Fruit fly (Drosophila melanogaster) whole organism, embryonic: ENCODE data around the gene Pfdn2.
A peak's percentile ranks its signal among the peaks of the same experiment; 100 is the strongest.

Experiments used
- Adf1 ChIP-seq: fragments of 200-800 bp; sonication (Bioruptor generic); IDR thresholded peaks from 2 replicates; pipeline ENCODE4 v1.3.6; 2022; ENCODE audit warnings: missing biosample characterization, missing genetic modification characterization
- Aef1 ChIP-seq: fragments of 200-800 bp; sonication (Bioruptor generic); IDR thresholded peaks from 3 replicates; pipeline ENCODE4 v1.3.6; 2022; ENCODE audit warnings: missing biosample characterization, missing genetic modification characterization
- Bteb2 ChIP-seq: fragments of 200-800 bp; sonication (Bioruptor generic); optimal IDR thresholded peaks from 2 replicates; lab custom pipeline; 2016; ENCODE audit warnings: missing biosample characterization, missing genetic modification characterization
- CG10543 ChIP-seq: fragments of 200-800 bp; sonication (Bioruptor generic); optimal IDR thresholded peaks from 3 replicates; lab custom pipeline; 2017; ENCODE audit warnings: missing biosample characterization, mild to moderate bottlenecking, missing genetic modification characterization, moderate library complexity
- CG10979 ChIP-seq: fragments of 200-800 bp; sonication (Bioruptor generic); optimal IDR thresholded peaks from 2 replicates; lab custom pipeline; 2018; ENCODE audit warnings: missing biosample characterization, mild to moderate bottlenecking, missing genetic modification characterization, moderate library complexity
- CG11247 ChIP-seq: fragments of 200-800 bp; sonication (Bioruptor generic); IDR thresholded peaks from 2 replicates; pipeline ENCODE4 v1.3.6; 2022; ENCODE audit warnings: missing biosample characterization, missing genetic modification characterization
- CG11398 ChIP-seq: fragments of 200-800 bp; sonication (Bioruptor generic); optimal IDR thresholded peaks from 2 replicates; lab custom pipeline; 2016; ENCODE audit warnings: missing biosample characterization, missing genetic modification characterization
- CG12155 ChIP-seq: fragments of 200-800 bp; sonication (Bioruptor generic); optimal IDR thresholded peaks from 3 replicates; lab custom pipeline; 2016; ENCODE audit warnings: missing biosample characterization, missing genetic modification characterization
- CG15601 ChIP-seq: fragments of 200-800 bp; sonication (Bioruptor generic); optimal IDR thresholded peaks from 3 replicates; lab custom pipeline; 2019; ENCODE audit warnings: missing biosample characterization, mild to moderate bottlenecking, missing genetic modification characterization, moderate library complexity
- CG1603 ChIP-seq: fragments of 200-800 bp; sonication (Bioruptor generic); optimal IDR thresholded peaks from 2 replicates; lab custom pipeline; 2019; ENCODE audit warnings: missing biosample characterization, mild to moderate bottlenecking, missing genetic modification characterization, moderate library complexity
- CG1647 ChIP-seq: fragments of 200-800 bp; sonication (Bioruptor generic); optimal IDR thresholded peaks from 3 replicates; lab custom pipeline; 2016; ENCODE audit warnings: missing biosample characterization, missing genetic modification characterization
- CG16779 ChIP-seq: fragments of 200-800 bp; sonication (Bioruptor generic); IDR thresholded peaks from 2 replicates; pipeline ENCODE4 v1.3.6; 2022; ENCODE audit warnings: missing biosample characterization, missing genetic modification characterization
- CG18262 ChIP-seq: fragments of 200-800 bp; optimal IDR thresholded peaks from 3 replicates; lab custom pipeline; 2019; ENCODE audit warnings: missing biosample characterization, mild to moderate bottlenecking, missing genetic modification characterization, moderate library complexity
- CG2116 ChIP-seq: fragments of 200-800 bp; sonication (Bioruptor generic); optimal IDR thresholded peaks from 3 replicates; lab custom pipeline; 2018; ENCODE audit warnings: missing biosample characterization, mild to moderate bottlenecking, missing genetic modification characterization
- CG32532 ChIP-seq: fragments of 200-800 bp; sonication (Bioruptor generic); IDR thresholded peaks from 2 replicates; pipeline ENCODE4 v1.3.6; 2022; ENCODE audit warnings: missing biosample characterization, missing genetic modification characterization
- CG32772 ChIP-seq: fragments of 200-800 bp; sonication (Bioruptor generic); IDR thresholded peaks from 2 replicates; pipeline ENCODE4 v1.3.6; 2022; ENCODE audit warnings: missing biosample characterization, missing genetic modification characterization
- CG4854 ChIP-seq: fragments of 200-800 bp; sonication (Bioruptor generic); optimal IDR thresholded peaks from 2 replicates; lab custom pipeline; 2016; ENCODE audit warnings: missing biosample characterization, missing genetic modification characterization, inconsistent platforms
- CG6654 ChIP-seq: fragments of 200-800 bp; sonication (Bioruptor generic); optimal IDR thresholded peaks from 2 replicates; lab custom pipeline; 2017; ENCODE audit warnings: missing biosample characterization, mild to moderate bottlenecking, missing genetic modification characterization
- CG8765 ChIP-seq: fragments of 200-800 bp; sonication (Bioruptor generic); IDR thresholded peaks from 2 replicates; pipeline ENCODE4 v1.3.6; 2022; ENCODE audit warnings: missing biosample characterization, missing genetic modification characterization
- CG8944 ChIP-seq: fragments of 200-800 bp; sonication (Bioruptor generic); optimal IDR thresholded peaks from 3 replicates; lab custom pipeline; 2016; ENCODE audit warnings: missing biosample characterization, missing genetic modification characterization
- Dip2 ChIP-seq: fragments of 200-800 bp; sonication (Bioruptor generic); IDR thresholded peaks from 2 replicates; pipeline ENCODE4 v1.3.6; 2022; ENCODE audit warnings: missing biosample characterization, missing genetic modification characterization
- Ets97D ChIP-seq: fragments of 200-800 bp; sonication (Bioruptor generic); optimal IDR thresholded peaks from 3 replicates; lab custom pipeline; 2016; ENCODE audit warnings: missing biosample characterization, missing genetic modification characterization
- H15 ChIP-seq: fragments of 200-800 bp; sonication (Bioruptor generic); IDR thresholded peaks from 3 replicates; pipeline ENCODE4 v1.3.6; 2022; ENCODE audit warnings: missing biosample characterization, missing genetic modification characterization
- HHEX ChIP-seq: fragments of 200-800 bp; sonication (Bioruptor generic); optimal IDR thresholded peaks from 3 replicates; lab custom pipeline; 2017; ENCODE audit warnings: missing biosample characterization, mild to moderate bottlenecking, missing genetic modification characterization, missing genetic modification reagents
- HLHmδ ChIP-seq: fragments of 200-800 bp; sonication (Bioruptor generic); optimal IDR thresholded peaks from 2 replicates; lab custom pipeline; 2018; ENCODE audit warnings: missing biosample characterization, mild to moderate bottlenecking, missing genetic modification characterization, moderate library complexity
- Hr51 ChIP-seq, 2 experiments: fragments of 200-800 bp; sonication (Bioruptor generic); optimal IDR thresholded peaks; 2 replicates in 1 of 2; 3 replicates in 1 of 2; lab custom pipeline; 2016 to 2018; ENCODE audit warnings: missing biosample characterization in 2 of 2, missing genetic modification characterization in 2 of 2, mild to moderate bottlenecking in 1 of 2, moderate library complexity in 1 of 2
- MESR4 ChIP-seq: fragments of 200-800 bp; sonication (Bioruptor generic); optimal IDR thresholded peaks from 2 replicates; lab custom pipeline; 2018; ENCODE audit warnings: missing biosample characterization, mild to moderate bottlenecking, missing genetic modification characterization, moderate library complexity
- Mes4 ChIP-seq: fragments of 200-800 bp; sonication (Bioruptor generic); optimal IDR thresholded peaks from 2 replicates; lab custom pipeline; 2016; ENCODE audit warnings: missing biosample characterization, missing genetic modification characterization
- NK7.1 ChIP-seq: fragments of 200-800 bp; sonication (Bioruptor generic); optimal IDR thresholded peaks from 3 replicates; lab custom pipeline; 2016; ENCODE audit warnings: missing biosample characterization, missing genetic modification characterization
- PHDP ChIP-seq: fragments of 200-800 bp; sonication (Bioruptor generic); optimal IDR thresholded peaks from 3 replicates; lab custom pipeline; 2018; ENCODE audit warnings: missing biosample characterization, mild to moderate bottlenecking, missing genetic modification characterization, moderate library complexity
- Ravus ChIP-seq: fragments of 200-800 bp; sonication (Bioruptor generic); IDR thresholded peaks from 2 replicates; pipeline ENCODE4 v1.3.6; 2022; ENCODE audit warnings: missing biosample characterization, missing genetic modification characterization
- Spps ChIP-seq: fragments of 200-800 bp; sonication (Bioruptor generic); optimal IDR thresholded peaks from 2 replicates; lab custom pipeline; 2018; ENCODE audit warnings: missing biosample characterization, mild to moderate bottlenecking, missing genetic modification characterization
- Stat92E ChIP-seq, 3 experiments: fragments of >200 bp in 2 of 3; fragments of 200-800 bp in 1 of 3; sonication (Bioruptor generic) in 1 of 3; optimal IDR thresholded peaks; 2 replicates each; lab custom pipeline; 2017 to 2019; ENCODE audit warnings: missing biosample characterization in 3 of 3, missing genetic modification characterization in 3 of 3, mild to moderate bottlenecking in 1 of 3, moderate library complexity in 1 of 3
- Xrp1 ChIP-seq: fragments of 200-800 bp; sonication (Bioruptor generic); IDR thresholded peaks from 2 replicates; pipeline ENCODE4 v1.3.6; 2022; ENCODE audit warnings: missing biosample characterization, missing genetic modification characterization
- YL-1 ChIP-seq: fragments of 200-800 bp; sonication (Bioruptor generic); optimal IDR thresholded peaks from 3 replicates; lab custom pipeline; 2017; ENCODE audit warnings: missing biosample characterization, mild to moderate bottlenecking, missing genetic modification characterization
- bsh ChIP-seq, 2 experiments: fragments of 200-800 bp; sonication (Bioruptor generic); optimal IDR thresholded peaks; 2 replicates each; lab custom pipeline; 2017 to 2018; ENCODE audit warnings: mild to moderate bottlenecking in 2 of 2, missing biosample characterization in 2 of 2, missing genetic modification characterization in 2 of 2, moderate library complexity in 1 of 2
- da ChIP-seq: fragments of 200-800 bp; sonication (Bioruptor generic); optimal IDR thresholded peaks from 2 replicates; lab custom pipeline; 2016; ENCODE audit warnings: missing biosample characterization, missing genetic modification characterization
- danr ChIP-seq: fragments of 200-800 bp; sonication (Bioruptor generic); IDR thresholded peaks from 2 replicates; pipeline ENCODE4 v1.3.6; 2022; ENCODE audit warnings: missing biosample characterization, missing genetic modification characterization
- dysf ChIP-seq: fragments of 200-800 bp; sonication (Bioruptor generic); IDR thresholded peaks from 3 replicates; pipeline ENCODE4 v1.3.6; 2022; ENCODE audit warnings: missing biosample characterization, missing genetic modification characterization
- gce ChIP-seq: fragments of 200-800 bp; sonication (Bioruptor generic); IDR thresholded peaks from 3 replicates; pipeline ENCODE4 v1.3.6; 2022; ENCODE audit warnings: missing biosample characterization, missing genetic modification characterization
- inv ChIP-seq: fragments of 200-800 bp; sonication (Bioruptor generic); IDR thresholded peaks from 2 replicates; pipeline ENCODE4 v1.3.6; 2022; ENCODE audit warnings: missing biosample characterization, missing genetic modification characterization; ENCODE audit not compliant: partially characterized antibody
- kay ChIP-seq: fragments of 200-800 bp; sonication (Bioruptor generic); optimal IDR thresholded peaks from 2 replicates; lab custom pipeline; 2016; ENCODE audit warnings: missing biosample characterization, missing genetic modification characterization
- oc ChIP-seq: fragments of 200-800 bp; sonication (Bioruptor generic); optimal IDR thresholded peaks from 2 replicates; lab custom pipeline; 2018; ENCODE audit warnings: missing biosample characterization, mild to moderate bottlenecking, missing genetic modification characterization, moderate library complexity
- pan ChIP-seq, 4 experiments: fragments of >200 bp in 3 of 4; fragments of 200-800 bp in 1 of 4; sonication (Bioruptor generic) in 1 of 4; optimal IDR thresholded peaks in 3 of 4; IDR thresholded peaks in 1 of 4; 2 replicates each; pipeline versions ENCODE4 v1.3.6 to Lab custom; 2017 to 2022; ENCODE audit warnings: missing biosample characterization in 2 of 4, missing genetic modification characterization in 2 of 4, mixed read lengths in 1 of 4
- repo ChIP-seq: fragments of 200-800 bp; sonication (Bioruptor generic); optimal IDR thresholded peaks from 2 replicates; lab custom pipeline; 2016; ENCODE audit warnings: missing biosample characterization, missing genetic modification characterization
- run ChIP-seq: fragments of 200-800 bp; sonication (Bioruptor generic); optimal IDR thresholded peaks from 3 replicates; lab custom pipeline; 2018; ENCODE audit warnings: missing biosample characterization, mild to moderate bottlenecking, missing genetic modification characterization
- schlank ChIP-seq: fragments of 200-800 bp; sonication (Bioruptor generic); optimal IDR thresholded peaks from 2 replicates; lab custom pipeline; 2018; ENCODE audit warnings: missing biosample characterization, mild to moderate bottlenecking, missing genetic modification characterization
- sens-2 ChIP-seq: fragments of 200-800 bp; sonication (Bioruptor generic); IDR thresholded peaks from 2 replicates; pipeline ENCODE4 v1.3.6; 2022; ENCODE audit warnings: missing biosample characterization, missing genetic modification characterization
- sr ChIP-seq: fragments of 200-800 bp; sonication (Bioruptor generic); IDR thresholded peaks from 3 replicates; pipeline ENCODE4 v1.3.6; 2022; ENCODE audit warnings: missing biosample characterization, missing genetic modification characterization
- ssp ChIP-seq: fragments of 200-800 bp; sonication (Bioruptor generic); IDR thresholded peaks from 2 replicates; pipeline ENCODE4 v1.3.6; 2022; ENCODE audit warnings: missing biosample characterization, missing genetic modification characterization
- unpg ChIP-seq: fragments of 200-800 bp; sonication (Bioruptor generic); optimal IDR thresholded peaks from 3 replicates; lab custom pipeline; 2018; ENCODE audit warnings: missing biosample characterization, mild to moderate bottlenecking, missing genetic modification characterization, moderate library complexity

Pfdn2 gene

dm6 chr3L:11070372-11070854 is 3.8 kb downstream of the Pfdn2 start, which contains the start of gene Mocs1 (continued):
- no peak for TF ChIP-seq inv
- no peak for TF ChIP-seq CG10979 (tag; lab: Kevin White, UChicago)
- TF ChIP-seq CG12155 (GFP tag; lab: Kevin White, UChicago) = no peak
- TF ChIP-seq kay = no peak
- no peak for TF ChIP-seq da
- no peak for TF ChIP-seq H15 (GFP tag; lab: Robert Waterston, UW)
- TF ChIP-seq CG8765 (GFP tag; lab: Robert Waterston, UW) = no peak
- peak; percentile 2 for TF ChIP-seq PHDP (tag; lab: Kevin White, UChicago)
- peak; percentile 48 for TF ChIP-seq Adf1 (GFP tag; lab: Robert Waterston, UW)
- no peak for TF ChIP-seq sens-2 (GFP tag; lab: Robert Waterston, UW)
- no peak for TF ChIP-seq CG1647
- no peak for TF ChIP-seq HLHmδ (GFP tag; lab: Kevin White, UChicago)
- TF ChIP-seq CG4854 (GFP tag; lab: Kevin White, UChicago) = no peak
- TF ChIP-seq dysf (GFP tag; lab: Robert Waterston, UW) = no peak; the same call in 2 of the 3 replicates
- no peak for TF ChIP-seq NK7.1 (GFP tag; lab: Kevin White, UChicago)
- no peak for TF ChIP-seq pan (optimal IDR thresholded peaks at IDR 0.05; lab: Kevin White, UChicago)
- peak in 1 of 2 experiments; percentile 14 for TF ChIP-seq pan (GFP tag; optimal IDR thresholded peaks at IDR 0.05 in 1 of 2, IDR thresholded peaks at IDR 0.05 in 1 of 2)
- no peak for TF ChIP-seq danr (GFP tag; lab: Robert Waterston, UW)
- TF ChIP-seq Bteb2 (GFP tag; lab: Kevin White, UChicago) = no peak
- TF ChIP-seq CG2116 (GFP tag; lab: Kevin White, UChicago) = no peak
- TF ChIP-seq CG1603 (tag; lab: Kevin White, UChicago) = no peak
- no peak for TF ChIP-seq MESR4 (GFP tag; lab: Kevin White, UChicago)
- no peak for TF ChIP-seq CG8944 (GFP tag; lab: Kevin White, UChicago)
- TF ChIP-seq CG16779 (GFP tag; lab: Robert Waterston, UW) = no peak
- no peak for TF ChIP-seq bsh (GFP tag; optimal IDR thresholded peaks at IDR 0.05; lab: Kevin White, UChicago)
- TF ChIP-seq sr (GFP tag; lab: Robert Waterston, UW) = no peak
- TF ChIP-seq Aef1 = no peak
- no peak for TF ChIP-seq unpg
- peak; percentile 28; the same call in 1 of the 2 replicates for TF ChIP-seq Xrp1
- no peak for TF ChIP-seq CG18262 (tag; lab: Kevin White, UChicago)
- no peak for TF ChIP-seq CG10543 (GFP tag; lab: Kevin White, UChicago)
- no peak for TF ChIP-seq ssp (GFP tag; lab: Robert Waterston, UW)
- TF ChIP-seq oc (tag; lab: Kevin White, UChicago) = no peak
- no peak for TF ChIP-seq Mes4 (GFP tag; lab: Kevin White, UChicago)
- TF ChIP-seq CG6654 (GFP tag; lab: Kevin White, UChicago) = no peak
- TF ChIP-seq run = no peak
- no peak for TF ChIP-seq YL-1 (GFP tag; lab: Kevin White, UChicago)
- TF ChIP-seq CG15601 (tag; lab: Kevin White, UChicago) = no peak
- TF ChIP-seq CG11398 (GFP tag; lab: Kevin White, UChicago) = no peak
- TF ChIP-seq Hr51 (GFP tag; optimal IDR thresholded peaks at IDR 0.05; lab: Kevin White, UChicago) = no peak
- TF ChIP-seq repo (GFP tag; lab: Kevin White, UChicago) = no peak
- no peak for TF ChIP-seq Spps (tag; lab: Kevin White, UChicago)
- peak; percentile 53 for TF ChIP-seq CG32532
- TF ChIP-seq schlank = no peak
- TF ChIP-seq gce (GFP tag; lab: Robert Waterston, UW) = no peak
- TF ChIP-seq CG11247 (GFP tag; lab: Robert Waterston, UW) = no peak
- no peak for TF ChIP-seq Dip2 (GFP tag; lab: Robert Waterston, UW)
- TF ChIP-seq Stat92E (GFP tag; optimal IDR thresholded peaks at IDR 0.05; lab: Kevin White, UChicago) = no peak
- no peak for TF ChIP-seq Ets97D (GFP tag; lab: Kevin White, UChicago)
- TF ChIP-seq Ravus (GFP tag; lab: Robert Waterston, UW) = no peak
- TF ChIP-seq CG32772 (GFP tag; lab: Robert Waterston, UW) = no peak
- peak; percentile 6 for TF ChIP-seq HHEX (GFP tag; lab: Kevin White, UChicago)
